Fruit fly (Drosophila melanogaster): Measurements from ENCODE around the gene PIG-K.

Gene PIG-K

DNA sequence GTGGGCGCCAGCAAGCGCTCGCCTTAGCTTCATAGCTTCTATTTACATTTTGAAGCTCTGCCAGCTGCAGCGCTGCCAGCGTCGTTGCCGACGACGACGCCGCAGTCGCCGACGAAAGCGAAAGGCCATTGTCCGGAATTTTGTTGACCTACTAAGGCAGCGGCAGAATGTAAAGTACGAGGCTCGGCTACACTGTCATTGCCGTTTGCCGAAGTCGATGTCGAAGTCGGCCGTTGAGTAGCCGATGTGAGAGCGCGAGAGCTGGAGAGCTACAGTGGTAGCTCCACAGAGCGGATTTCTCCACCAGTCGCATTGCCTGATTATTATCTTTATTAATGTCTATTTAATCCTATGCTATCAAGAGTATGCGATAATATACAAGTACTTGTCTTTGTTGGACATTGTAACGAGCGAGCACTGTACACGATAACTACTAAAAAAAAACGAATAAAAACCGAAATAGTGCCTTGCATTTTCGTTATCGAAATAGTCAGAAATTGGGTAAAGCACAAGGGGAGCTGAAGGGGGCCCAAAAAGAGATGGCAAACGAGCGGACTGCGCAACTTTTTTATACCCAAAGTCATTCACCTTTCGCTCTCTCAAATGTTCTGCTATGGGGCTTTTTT lies 45.5 kb downstream of the PIG-K start (continued):
- TF ChIP-seq dan (GFP tag; IDR thresholded peaks at IDR 0.05): peak; percentile 68
- TF ChIP-seq fu2 (GFP tag; optimal IDR thresholded peaks at IDR 0.05): peak; percentile 89
- TF ChIP-seq TFAM (GFP tag; optimal IDR thresholded peaks at IDR 0.05): peak; percentile 79
- no peak for TF ChIP-seq CG6791 (GFP tag; IDR thresholded peaks at IDR 0.05; ENCODE audit: partially characterized antibody)
- no peak for TF ChIP-seq Opbp (GFP tag; IDR thresholded peaks at IDR 0.05; ENCODE audit: partially characterized antibody)
- no peak for TF ChIP-seq BEAF-32 (GFP tag; optimal IDR thresholded peaks at IDR 0.05)
- TF ChIP-seq hkb (optimal IDR thresholded peaks at IDR 0.05): no peak
- peak; percentile 96 for TF ChIP-seq hkb (GFP tag; IDR thresholded peaks at IDR 0.05)
- peak; percentile 85 for TF ChIP-seq Nf-YC (tag; optimal IDR thresholded peaks at IDR 0.05)
- TF ChIP-seq CG34422 (GFP tag; IDR thresholded peaks at IDR 0.05): peak; percentile 96
- peak; percentile 94 for TF ChIP-seq tgo (GFP tag; IDR thresholded peaks at IDR 0.05)
- peak; percentile 62 for TF ChIP-seq Sry-δ (GFP tag; optimal IDR thresholded peaks at IDR 0.05)
- TF ChIP-seq CG17802 (tag; optimal IDR thresholded peaks at IDR 0.05): peak; percentile 83
- no peak for TF ChIP-seq unc-4 (GFP tag; IDR thresholded peaks at IDR 0.05; ENCODE audit: partially characterized antibody)
- peak; percentile 88 for TF ChIP-seq CG6765 (GFP tag; optimal IDR thresholded peaks at IDR 0.05)
- TF ChIP-seq CG13296 (GFP tag; optimal IDR thresholded peaks at IDR 0.05): peak; percentile 93
- peak; percentile 70 for TF ChIP-seq Usf (GFP tag; optimal IDR thresholded peaks at IDR 0.05)
- peak; percentile 63 for TF ChIP-seq CG15696 (tag; optimal IDR thresholded peaks at IDR 0.05)
- peak; percentile 89 to 95 for TF ChIP-seq Hr51 (GFP tag; optimal IDR thresholded peaks at IDR 0.05)
- TF ChIP-seq corto (GFP tag; optimal IDR thresholded peaks at IDR 0.05): no peak
- TF ChIP-seq CG6683 (GFP tag; optimal IDR thresholded peaks at IDR 0.05): peak; percentile 86
- no peak for TF ChIP-seq pan (optimal IDR thresholded peaks at IDR 0.05)
- peak in 1 of 2 experiments; percentile 97 for TF ChIP-seq pan (GFP tag; optimal IDR thresholded peaks at IDR 0.05 in 1 of 2, IDR thresholded peaks at IDR 0.05 in 1 of 2)
- TF ChIP-seq CG12769 (tag; optimal IDR thresholded peaks at IDR 0.05): peak; percentile 97
- TF ChIP-seq D (optimal IDR thresholded peaks at IDR 0.05): no peak
- TF ChIP-seq D (GFP tag; optimal IDR thresholded peaks at IDR 0.05): peak; percentile 93
- peak; percentile 97 for TF ChIP-seq CG10543 (GFP tag; optimal IDR thresholded peaks at IDR 0.05)
- peak; percentile 81 for TF ChIP-seq CG8359 (GFP tag; optimal IDR thresholded peaks at IDR 0.05; ENCODE audit: borderline replicate concordance)
- peak; percentile 93 for TF ChIP-seq bab2 (GFP tag; optimal IDR thresholded peaks at IDR 0.05)
- peak; percentile 91 for TF ChIP-seq CG8089 (GFP tag; optimal IDR thresholded peaks at IDR 0.05)
- peak; percentile 84 for TF ChIP-seq grn (GFP tag; optimal IDR thresholded peaks at IDR 0.05)
- peak; percentile 90 for TF ChIP-seq Gsc (GFP tag; IDR thresholded peaks at IDR 0.05)
- TF ChIP-seq row (GFP tag; IDR thresholded peaks at IDR 0.05): peak; percentile 98
- peak; percentile 90 for TF ChIP-seq Hmr (GFP tag; optimal IDR thresholded peaks at IDR 0.05)
- TF ChIP-seq Rfx (GFP tag; IDR thresholded peaks at IDR 0.05): peak; percentile 96
- peak; percentile 95 for TF ChIP-seq gem (tag; optimal IDR thresholded peaks at IDR 0.05)
- TF ChIP-seq cato (GFP tag; optimal IDR thresholded peaks at IDR 0.05; ENCODE audit: borderline replicate concordance): peak; percentile 89
- no peak for TF ChIP-seq zen2 (GFP tag; IDR thresholded peaks at IDR 0.05; ENCODE audit: partially characterized antibody)
- peak; percentile 74 for TF ChIP-seq CG10321 (GFP tag; IDR thresholded peaks at IDR 0.05)
- TF ChIP-seq sc (optimal IDR thresholded peaks at IDR 0.05): no peak
- TF ChIP-seq sc (GFP tag; optimal IDR thresholded peaks at IDR 0.05): peak; percentile 83
- TF ChIP-seq ara (GFP tag; IDR thresholded peaks at IDR 0.05): peak; percentile 94
- no peak for TF ChIP-seq bbx (GFP tag; IDR thresholded peaks at IDR 0.05; ENCODE audit: partially characterized antibody)
- peak; percentile 85 for TF ChIP-seq emc (GFP tag; optimal IDR thresholded peaks at IDR 0.05)
- peak; percentile 90 for TF ChIP-seq Dip3 (GFP tag; optimal IDR thresholded peaks at IDR 0.05)
- peak; percentile 86 for TF ChIP-seq kah (GFP tag; optimal IDR thresholded peaks at IDR 0.05)
- TF ChIP-seq YL-1 (GFP tag; optimal IDR thresholded peaks at IDR 0.05): peak; percentile 53
- TF ChIP-seq CG4282 (GFP tag; optimal IDR thresholded peaks at IDR 0.05): peak; percentile 30
- peak; percentile 99 for TF ChIP-seq Med (GFP tag)
- TF ChIP-seq ftz-f1 (GFP tag; optimal IDR thresholded peaks at IDR 0.05): peak; percentile 53
